Worm (Caenorhabditis elegans) whole organism, L2 larva: ENCODE results near the gene ZC395.11.

ENCODE experiments used
- C34F6.9 ChIP-seq: fragments of 150-350 bp; optimal IDR thresholded peaks from 2 replicates; lab custom pipeline; 2014; ENCODE audit warnings: missing biosample characterization, missing genetic modification characterization
- alr-1 ChIP-seq: fragments of 150-350 bp; optimal IDR thresholded peaks from 2 replicates; lab custom pipeline; 2014; ENCODE audit warnings: missing biosample characterization, missing genetic modification characterization
- lin-11 ChIP-seq: fragments of 150-350 bp; sonication (generic microtip); optimal IDR thresholded peaks from 2 replicates; lab custom pipeline; 2014; ENCODE audit warnings: missing biosample characterization, missing genetic modification characterization, inconsistent platforms, mixed read lengths
- nhr-11 ChIP-seq: fragments of 150-350 bp; optimal IDR thresholded peaks from 2 replicates; lab custom pipeline; 2014; ENCODE audit warnings: missing biosample characterization, missing genetic modification characterization
- sem-4 ChIP-seq: fragments of 150-350 bp; optimal IDR thresholded peaks from 2 replicates; lab custom pipeline; 2014; ENCODE audit warnings: missing biosample characterization, missing genetic modification reagents, missing genetic modification characterization
- ztf-11 ChIP-seq: sonication (generic microtip); optimal IDR thresholded peaks from 2 replicates; lab custom pipeline; 2017; ENCODE audit warnings: missing biosample characterization, missing genetic modification characterization

DNA sequence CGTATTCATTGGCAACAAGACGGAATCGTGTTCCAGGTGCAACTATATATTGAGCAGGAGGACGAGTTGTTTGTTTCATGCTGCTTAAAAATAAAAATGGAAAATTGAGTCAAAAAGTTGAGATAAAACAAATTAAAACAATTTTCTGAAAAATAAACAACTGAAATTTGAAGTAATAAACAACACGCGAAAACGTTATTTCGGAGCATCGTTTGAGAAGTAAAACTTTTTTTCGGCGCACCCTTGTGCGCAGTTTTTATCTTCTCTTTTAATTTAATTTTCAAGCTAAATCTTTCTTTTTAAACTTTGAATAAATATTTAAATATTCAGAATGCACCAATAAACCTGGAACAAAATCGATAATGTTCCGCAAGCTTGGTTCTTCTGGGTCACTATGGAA, 32.0 kb downstream of the ZC395.11 start, which contains the start of the genes sumv-1 and gop-1:
- TF ChIP-seq C34F6.9 (no peak), sem-4 (tag; lab: Kevin White, UChicago) (no peak), nhr-11 (tag; lab: Kevin White, UChicago) (no peak), ztf-11 (tag; lab: Kevin White, UChicago) (no peak), lin-11 (no peak), alr-1 (no peak)
